Worm (Caenorhabditis elegans): ENCODE results near the gene set-9.

- TF ChIP-seq tra-4 (tag; optimal IDR thresholded peaks at IDR 0.05) (no peak), tbx-37 (GFP tag; conservative IDR thresholded peaks at IDR 0.05) (no peak), ama-1 (optimal IDR thresholded peaks at IDR 0.05) (no peak), ceh-36 (tag; optimal IDR thresholded peaks at IDR 0.05) (no peak), tbx-11 (GFP tag; IDR thresholded peaks at IDR 0.05) (no peak), ceh-13 (GFP tag; optimal IDR thresholded peaks at IDR 0.05) (no peak), ets-7 (tag; optimal IDR thresholded peaks at IDR 0.05) (no peak), scrt-1 (GFP tag; IDR thresholded peaks at IDR 0.05) (no peak), flt-1 (GFP tag; IDR thresholded peaks at IDR 0.05) (no peak)
Measured at ce11 chrIV:4317638-4318037, 9.9 kb downstream of the set-9 start.

Measured in whole organism, early embryonic.